Worm (Caenorhabditis elegans): Measurements from ENCODE around the gene T27E7.3.
"Not testable (repeated sequence)": the region's sequence is repeated elsewhere in the genome, so short reads cannot be mapped to it uniquely, and the experiment has no call there.

DNA sequence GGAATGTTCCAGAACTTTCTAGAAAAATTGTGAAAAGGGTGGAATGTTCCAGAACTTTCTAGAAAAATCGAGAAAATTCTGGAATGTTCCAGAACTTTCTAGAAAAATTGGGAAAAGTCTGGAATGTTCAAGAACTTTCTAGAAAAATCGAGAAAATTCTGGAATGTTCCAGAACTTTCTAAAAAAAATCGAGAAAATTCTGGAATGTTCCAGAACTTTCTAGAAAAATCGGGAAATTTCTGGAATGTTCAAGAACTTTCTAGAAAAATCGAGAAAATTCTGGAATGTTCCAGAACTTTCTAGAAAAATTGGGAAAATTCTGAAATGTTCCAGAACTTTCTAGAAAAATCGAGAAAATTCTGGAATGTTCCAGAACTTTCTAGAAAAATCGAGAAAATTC lies 48.3 kb upstream of the T27E7.3 start:
- TF ChIP-seq mes-4 (tag; optimal IDR thresholded peaks at IDR 0.05); pha-4 (tag; optimal IDR thresholded peaks at IDR 0.05); tbx-9 (tag; optimal IDR thresholded peaks at IDR 0.05; ENCODE audit: borderline replicate concordance); mel-28 (tag; optimal IDR thresholded peaks at IDR 0.05; ENCODE audit: borderline replicate concordance); F52B5.7 (tag; optimal IDR thresholded peaks at IDR 0.05); hrde-1 (tag; optimal IDR thresholded peaks at IDR 0.05; ENCODE audit: borderline replicate concordance); ama-1 (optimal IDR thresholded peaks at IDR 0.05); ama-1 (GFP tag; optimal IDR thresholded peaks at IDR 0.05); rec-8 (tag; optimal IDR thresholded peaks at IDR 0.05); athp-1 (tag; optimal IDR thresholded peaks at IDR 0.05); ceh-91 (GFP tag; IDR thresholded peaks at IDR 0.05): not testable (repeated sequence)
- TF ChIP-seq cebp-2 (GFP tag; IDR thresholded peaks at IDR 0.05): 0 out of 2 replicates have a peak, but pooled peaks have one; percentile 43

All from whole organism, young adult.